Worm (Caenorhabditis elegans) whole organism, L1 larva: ENCODE results near the gene egl-15.

Experiments used
- F16B12.6 ChIP-seq: fragments of 150-350 bp; optimal IDR thresholded peaks from 2 replicates; lab custom pipeline; 2014; ENCODE audit warnings: missing biosample characterization, missing genetic modification characterization
- Y116A8C.19 ChIP-seq: sonication (generic microtip); optimal IDR thresholded peaks from 2 replicates; lab custom pipeline; 2016; ENCODE audit warnings: missing compliant biosample characterization, missing genetic modification characterization, borderline replicate concordance
- aly-2 ChIP-seq: fragments of 150-350 bp; optimal IDR thresholded peaks from 2 replicates; lab custom pipeline; 2014; ENCODE audit warnings: missing biosample characterization, missing genetic modification characterization
- hlh-4 ChIP-seq: sonication (generic microtip); optimal IDR thresholded peaks from 2 replicates; lab custom pipeline; 2016; ENCODE audit warnings: mild to moderate bottlenecking, missing genetic modification characterization, missing compliant biosample characterization
- lin-39 ChIP-seq: fragments of 150-350 bp; optimal IDR thresholded peaks from 2 replicates; lab custom pipeline; 2014; ENCODE audit warnings: missing biosample characterization, missing genetic modification reagents, missing genetic modification characterization
- nhr-90 ChIP-seq: sonication (generic microtip); optimal IDR thresholded peaks from 2 replicates; lab custom pipeline; 2016; ENCODE audit warnings: mild to moderate bottlenecking, missing genetic modification characterization, missing compliant biosample characterization; ENCODE audit not compliant: poor library complexity
- snpc-4 ChIP-seq: fragments of 150-350 bp; optimal IDR thresholded peaks from 2 replicates; lab custom pipeline; 2014; ENCODE audit warnings: missing biosample characterization, missing genetic modification characterization

DNA sequence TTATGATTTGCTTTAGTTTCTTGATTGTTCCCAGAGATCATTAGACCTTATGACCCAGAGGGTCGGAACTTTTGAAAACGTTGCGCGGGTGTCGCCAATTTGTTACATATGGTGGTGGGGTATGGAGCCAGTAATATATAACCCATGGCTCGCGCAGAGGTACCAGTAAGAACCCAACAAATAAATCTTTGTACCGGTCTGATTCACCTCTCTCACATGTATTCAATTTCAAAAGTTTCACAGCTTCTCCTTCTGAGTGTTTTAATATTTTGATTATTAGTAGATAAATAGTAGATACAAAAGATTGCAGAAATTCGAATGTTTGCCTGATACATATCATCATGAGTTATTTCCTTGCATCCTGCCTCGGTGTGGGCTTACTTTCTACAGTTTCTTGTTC, at the start of gene egl-15:
- no peak for TF ChIP-seq aly-2 (tag; lab: Kevin White, UChicago)
- TF ChIP-seq lin-39 (tag; lab: Kevin White, UChicago) = no peak
- TF ChIP-seq hlh-4 (tag; lab: Kevin White, UChicago) = no peak
- no peak for TF ChIP-seq Y116A8C.19 (tag; lab: Kevin White, UChicago)
- TF ChIP-seq nhr-90 (tag; lab: Kevin White, UChicago) = no peak
- no peak for TF ChIP-seq F16B12.6 (tag; lab: Kevin White, UChicago)
- no peak for TF ChIP-seq snpc-4 (tag; lab: Kevin White, UChicago)
